Worm (Caenorhabditis elegans) whole organism, L3 larva: ENCODE results near the gene srg-69.

Experiments used
- snpc-4 ChIP-seq: fragments of 150-350 bp; optimal IDR thresholded peaks from 2 replicates; lab custom pipeline; 2014; ENCODE audit warnings: missing biosample characterization, missing genetic modification characterization
- ztf-11 ChIP-seq: fragments of 150-350 bp; optimal IDR thresholded peaks from 2 replicates; lab custom pipeline; 2014; ENCODE audit warnings: missing biosample characterization, missing genetic modification characterization

DNA sequence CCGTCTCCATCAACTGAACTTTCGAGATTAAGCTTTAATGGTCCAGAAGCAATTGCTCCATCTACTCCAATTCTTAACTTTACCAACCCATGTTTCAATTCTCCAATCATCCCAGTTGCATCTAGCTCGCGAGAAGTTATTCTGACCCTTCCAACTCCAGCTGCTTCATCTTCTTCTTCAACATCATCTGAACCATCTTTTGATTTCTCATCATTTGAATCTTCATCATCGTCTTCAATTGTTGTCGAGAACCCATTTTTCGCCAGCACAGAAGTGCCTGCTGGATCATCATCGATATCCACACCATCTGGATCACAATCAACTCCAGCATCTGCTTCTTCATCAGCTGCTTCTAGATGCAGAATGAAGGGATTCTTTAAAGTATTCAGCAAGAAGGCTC is 15.9 kb upstream of the srg-69 start:
- TF ChIP-seq snpc-4 (tag; lab: Kevin White, UChicago) (no peak), ztf-11 (tag; lab: Kevin White, UChicago) (no peak)
